Worm (Caenorhabditis elegans): Measurements from ENCODE around the gene psmd-9.

ce11 chrII:6927603-6928002 lies 25.7 kb downstream of the psmd-9 start, which contains the start of gene F22D3.4:
- no peak for TF ChIP-seq ztf-26 (tag; optimal IDR thresholded peaks at IDR 0.05)
- TF ChIP-seq madf-6 (GFP tag; IDR thresholded peaks at IDR 0.05), result no peak
- no peak for TF ChIP-seq pha-4 (tag; optimal IDR thresholded peaks at IDR 0.05)
- TF ChIP-seq Y79H2A.3 (GFP tag; conservative IDR thresholded peaks at IDR 0.05), result no peak
- no peak for TF ChIP-seq him-1 (tag; optimal IDR thresholded peaks at IDR 0.05)
- TF ChIP-seq lin-40 (tag; optimal IDR thresholded peaks at IDR 0.05), result no peak
- no peak for TF ChIP-seq Y95B8A.8 (GFP tag; IDR thresholded peaks at IDR 0.05)
- no peak for TF ChIP-seq lin-26 (GFP tag; IDR thresholded peaks at IDR 0.05)
- TF ChIP-seq ama-1 (optimal IDR thresholded peaks at IDR 0.05), result no peak
- TF ChIP-seq ama-1 (GFP tag; optimal IDR thresholded peaks at IDR 0.05), result no peak
- no peak for TF ChIP-seq aptf-3 (GFP tag; IDR thresholded peaks at IDR 0.05)
- TF ChIP-seq rec-8 (tag; optimal IDR thresholded peaks at IDR 0.05), result no peak
- no peak for TF ChIP-seq ztf-6 (GFP tag; IDR thresholded peaks at IDR 0.05)

All from whole organism, young adult.